Worm (Caenorhabditis elegans) whole organism, L4/young adult: ENCODE results near the gene msp-50.

ENCODE experiments used
- dao-5 ChIP-seq: sonication (generic microtip); optimal IDR thresholded peaks from 2 replicates; lab custom pipeline; 2016; ENCODE audit warnings: missing genotype, missing genetic modification characterization, moderate library complexity, missing compliant biosample characterization
- him-1 ChIP-seq: sonication (generic microtip); optimal IDR thresholded peaks from 2 replicates; lab custom pipeline; 2016; ENCODE audit warnings: missing genotype, missing genetic modification reagents, missing genetic modification characterization, missing compliant biosample characterization

DNA sequence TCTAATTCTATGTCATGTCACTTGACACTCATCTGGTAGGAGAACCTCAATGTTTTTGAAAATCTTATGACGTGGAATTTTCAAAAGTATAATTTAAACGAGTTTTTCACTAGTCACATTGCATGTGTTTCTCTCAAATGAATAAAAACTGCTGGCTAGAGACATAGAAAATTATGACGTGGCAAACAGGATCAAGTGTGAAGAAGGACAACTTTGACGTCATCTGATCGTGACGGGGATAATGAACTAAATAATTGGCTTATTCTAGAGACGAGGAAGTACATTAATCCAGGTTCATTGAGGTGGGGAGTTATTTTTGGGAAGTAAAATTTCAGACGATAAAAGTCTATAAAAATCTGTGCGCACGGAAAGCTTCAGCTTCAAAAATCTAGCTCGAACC, 16.4 kb upstream of the msp-50 start:
- TF ChIP-seq dao-5 (tag; lab: Kevin White, UChicago) (no peak), him-1 (no peak)
